Fruit fly (Drosophila melanogaster): ENCODE data around the gene CG4325.

Gene CG4325

dm6 chrX:2041312-2041918 is 2.2 kb downstream of the CG4325 start, which contains the start of gene CG4313:
CG4313 (plus strand) TSS chrX:2041868.
- TF ChIP-seq CG8159 (tag; optimal IDR thresholded peaks at IDR 0.05): peak; percentile 68
- TF ChIP-seq CG34367 (tag; optimal IDR thresholded peaks at IDR 0.05): peak; percentile 15
- peak; percentile 50 for TF ChIP-seq CG9948 (tag; optimal IDR thresholded peaks at IDR 0.05)
- peak; percentile 63 for TF ChIP-seq Pif1A (GFP tag; optimal IDR thresholded peaks at IDR 0.05)
- peak; percentile 38 for TF ChIP-seq Ets98B (GFP tag; IDR thresholded peaks at IDR 0.05)
- TF ChIP-seq fd96Ca (GFP tag; IDR thresholded peaks at IDR 0.05): peak; percentile 70; the same call in 1 of the 3 replicates
- TF ChIP-seq rn (GFP tag; IDR thresholded peaks at IDR 0.05): 0 out of 2 replicates have a peak, but pooled peaks have one; percentile 19
- peak; percentile 49 for TF ChIP-seq Snoo (tag; optimal IDR thresholded peaks at IDR 0.05)
- no peak for TF ChIP-seq EcR (GFP tag; optimal IDR thresholded peaks at IDR 0.05)
- no peak for TF ChIP-seq CG12605 (GFP tag; IDR thresholded peaks at IDR 0.05)
- peak; percentile 42 for TF ChIP-seq Pif1B (GFP tag; optimal IDR thresholded peaks at IDR 0.05)
- TF ChIP-seq CG13204 (GFP tag; optimal IDR thresholded peaks at IDR 0.05): peak; percentile 11
- TF ChIP-seq CG15710 (tag; optimal IDR thresholded peaks at IDR 0.05): peak; percentile 66
- no peak for TF ChIP-seq gl (tag; optimal IDR thresholded peaks at IDR 0.05)
- TF ChIP-seq D1 (tag; optimal IDR thresholded peaks at IDR 0.05): no peak
- no peak for TF ChIP-seq CG32121 (GFP tag; IDR thresholded peaks at IDR 0.05)
- TF ChIP-seq CG10348 (GFP tag; IDR thresholded peaks at IDR 0.05): no peak
- TF ChIP-seq CG14655 (GFP tag; optimal IDR thresholded peaks at IDR 0.05): peak; percentile 64
- TF ChIP-seq CG4496 (GFP tag; IDR thresholded peaks at IDR 0.05): peak; percentile 63; the same call in 2 of the 3 replicates
- peak; percentile 58 for TF ChIP-seq CG17806 (tag; optimal IDR thresholded peaks at IDR 0.05)
- TF ChIP-seq CG8301 (tag; optimal IDR thresholded peaks at IDR 0.05): peak; percentile 47

DNA sequence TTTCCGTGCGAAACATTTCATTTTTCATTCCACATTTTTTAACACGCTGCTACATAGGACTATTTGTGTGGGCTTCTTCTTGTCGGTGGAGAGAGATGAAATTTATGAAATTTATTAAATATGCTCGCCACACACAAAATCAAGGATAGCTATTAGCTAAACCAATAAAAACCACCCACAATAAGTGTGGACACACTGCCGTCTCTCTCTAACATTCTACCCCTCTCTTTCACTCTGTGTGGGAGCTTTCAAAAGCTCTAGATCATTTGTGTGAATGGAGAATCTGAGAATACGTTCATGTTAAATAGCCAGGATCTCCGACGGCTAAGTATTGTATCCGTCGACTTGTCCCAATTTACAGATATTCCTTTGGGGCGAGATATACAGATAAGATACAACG is 6.0 kb downstream of the CG4325 start:
- TF ChIP-seq rn (GFP tag; IDR thresholded peaks at IDR 0.05) (no peak), CG9948 (tag; optimal IDR thresholded peaks at IDR 0.05) (no peak), Ets98B (GFP tag; IDR thresholded peaks at IDR 0.05) (no peak), D1 (tag; optimal IDR thresholded peaks at IDR 0.05) (no peak), CG13204 (GFP tag; optimal IDR thresholded peaks at IDR 0.05) (no peak), Snoo (tag; optimal IDR thresholded peaks at IDR 0.05) (no peak), CG32121 (GFP tag; IDR thresholded peaks at IDR 0.05) (no peak), Pif1B (GFP tag; optimal IDR thresholded peaks at IDR 0.05) (no peak), gl (tag; optimal IDR thresholded peaks at IDR 0.05) (no peak), CG4496 (GFP tag; IDR thresholded peaks at IDR 0.05) (no peak)

DNA sequence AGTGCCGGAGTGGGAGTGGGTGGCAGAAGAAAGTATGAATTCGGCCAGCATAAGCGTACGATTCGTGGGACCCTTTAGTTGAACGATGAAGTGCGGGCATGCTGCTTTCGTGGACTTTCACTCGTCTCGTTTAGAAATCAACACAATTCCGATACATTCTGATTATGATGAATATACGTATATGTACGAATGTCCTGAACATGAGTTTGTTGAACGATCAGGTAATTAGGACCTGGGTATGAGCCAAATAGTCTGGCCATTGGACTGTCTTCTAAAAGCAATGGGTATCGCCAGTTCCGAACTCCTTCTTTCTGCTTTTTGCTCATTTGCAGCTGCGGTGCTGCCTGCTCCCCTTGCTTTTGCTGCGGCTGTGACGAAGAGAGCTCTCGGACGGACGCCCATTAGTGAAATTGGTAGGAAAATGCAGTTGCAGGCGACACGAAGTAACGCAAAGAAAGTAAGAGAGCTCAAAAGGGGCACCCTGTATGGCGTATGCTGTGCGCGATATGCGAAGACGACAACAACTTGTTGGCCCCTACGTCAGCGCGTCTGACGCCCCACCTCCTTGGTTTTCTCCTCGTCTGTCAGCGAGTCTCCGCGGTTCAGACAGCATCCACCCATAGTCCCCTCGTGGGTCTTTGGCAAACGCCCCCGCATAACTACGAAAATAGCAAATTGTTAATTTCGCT is 6.7 kb downstream of the CG4325 start:
- no peak for TF ChIP-seq gl (tag; optimal IDR thresholded peaks at IDR 0.05)
- no peak for TF ChIP-seq CG34367 (tag; optimal IDR thresholded peaks at IDR 0.05)
- TF ChIP-seq CG14655 (GFP tag; optimal IDR thresholded peaks at IDR 0.05): peak; percentile 63
- TF ChIP-seq CG32121 (GFP tag; IDR thresholded peaks at IDR 0.05): no peak
- TF ChIP-seq Pif1B (GFP tag; optimal IDR thresholded peaks at IDR 0.05): peak; percentile 1
- no peak for TF ChIP-seq Snoo (tag; optimal IDR thresholded peaks at IDR 0.05)
- TF ChIP-seq rn (GFP tag; IDR thresholded peaks at IDR 0.05): no peak
- no peak for TF ChIP-seq D1 (tag; optimal IDR thresholded peaks at IDR 0.05)
- no peak for TF ChIP-seq CG15710 (tag; optimal IDR thresholded peaks at IDR 0.05)
- no peak for TF ChIP-seq CG12605 (GFP tag; IDR thresholded peaks at IDR 0.05)
- no peak; the same call in 2 of the 3 replicates for TF ChIP-seq CG4496 (GFP tag; IDR thresholded peaks at IDR 0.05)
- TF ChIP-seq CG17806 (tag; optimal IDR thresholded peaks at IDR 0.05): no peak
- TF ChIP-seq Pif1A (GFP tag; optimal IDR thresholded peaks at IDR 0.05): peak; percentile 19
- no peak for TF ChIP-seq fd96Ca (GFP tag; IDR thresholded peaks at IDR 0.05)
- TF ChIP-seq EcR (GFP tag; optimal IDR thresholded peaks at IDR 0.05): no peak
- peak; percentile 52 for TF ChIP-seq CG8301 (tag; optimal IDR thresholded peaks at IDR 0.05)
- TF ChIP-seq CG8159 (tag; optimal IDR thresholded peaks at IDR 0.05): no peak
- no peak for TF ChIP-seq CG9948 (tag; optimal IDR thresholded peaks at IDR 0.05)
- TF ChIP-seq CG10348 (GFP tag; IDR thresholded peaks at IDR 0.05): no peak
- TF ChIP-seq Ets98B (GFP tag; IDR thresholded peaks at IDR 0.05): no peak; the same call in 1 of the 2 replicates
- no peak for TF ChIP-seq CG13204 (GFP tag; optimal IDR thresholded peaks at IDR 0.05)

- TF ChIP-seq CG12605 (GFP tag; IDR thresholded peaks at IDR 0.05) (0 out of 2 replicates have a peak, but pooled peaks have one; percentile 8), CG34367 (tag; optimal IDR thresholded peaks at IDR 0.05) (no peak), fd96Ca (GFP tag; IDR thresholded peaks at IDR 0.05) (0 out of 3 replicates have a peak, but pooled peaks have one; percentile 5), CG4496 (GFP tag; IDR thresholded peaks at IDR 0.05) (peak; percentile 80), CG8159 (tag; optimal IDR thresholded peaks at IDR 0.05) (no peak), CG13204 (GFP tag; optimal IDR thresholded peaks at IDR 0.05) (peak; percentile 99), CG8301 (tag; optimal IDR thresholded peaks at IDR 0.05) (no peak), Ets98B (GFP tag; IDR thresholded peaks at IDR 0.05) (peak; percentile 50; the same call in 1 of the 2 replicates), EcR (GFP tag; optimal IDR thresholded peaks at IDR 0.05) (no peak), CG32121 (GFP tag; IDR thresholded peaks at IDR 0.05) (0 out of 2 replicates have a peak, but pooled peaks have one; percentile 34), CG17806 (tag; optimal IDR thresholded peaks at IDR 0.05) (no peak), D1 (tag; optimal IDR thresholded peaks at IDR 0.05) (no peak), rn (GFP tag; IDR thresholded peaks at IDR 0.05) (no peak), CG10348 (GFP tag; IDR thresholded peaks at IDR 0.05) (no peak)
Measured at dm6 chrX:2036383-2036782, 7.2 kb downstream of the CG4325 start.

DNA sequence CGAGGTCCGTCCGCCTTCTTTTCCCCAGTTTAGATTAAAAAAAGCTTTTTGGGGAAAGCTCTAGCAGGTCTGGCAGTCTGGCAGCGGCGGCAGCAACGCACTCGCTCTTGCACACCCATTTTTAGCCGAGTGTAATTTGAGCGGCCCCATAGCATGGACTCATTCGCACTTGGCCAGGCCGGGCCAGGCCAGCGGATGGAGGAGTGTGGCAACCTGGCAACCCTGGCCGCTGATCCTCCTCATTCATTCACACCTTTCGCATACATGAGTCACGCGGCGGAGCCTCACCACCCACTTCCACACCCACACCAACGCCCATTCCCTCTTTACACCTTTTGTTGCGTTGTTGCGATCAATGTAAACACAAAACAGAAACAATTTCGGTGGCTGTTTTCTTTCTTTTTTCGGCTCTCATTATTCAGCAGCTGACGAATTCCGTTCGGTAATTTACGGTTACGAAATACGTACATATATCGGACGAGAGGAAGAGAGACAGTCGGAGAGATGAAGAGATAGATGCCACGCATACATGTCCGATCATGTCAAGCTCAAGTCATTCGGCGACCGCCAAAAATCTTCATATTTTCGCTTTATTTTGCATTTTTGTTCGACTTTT is 10.7 kb downstream of the CG4325 start:
- TF ChIP-seq CG12605 (GFP tag; IDR thresholded peaks at IDR 0.05) (no peak), CG32121 (GFP tag; IDR thresholded peaks at IDR 0.05) (0 out of 2 replicates have a peak, but pooled peaks have one; percentile 11)

All from whole organism, pupa.